Worm (Caenorhabditis elegans) whole organism, young adult: ENCODE data around the gene Y45G12B.3.

Experiments used
- F57A8.1 ChIP-seq: fragments of 200-800 bp; sonication (Bioruptor generic); optimal IDR thresholded peaks from 2 replicates; lab custom pipeline; 2018; ENCODE audit warnings: mild to moderate bottlenecking, missing genetic modification characterization, moderate library complexity, missing compliant biosample characterization
- T26A5.8 ChIP-seq: sonication (generic microtip); optimal IDR thresholded peaks from 2 replicates; lab custom pipeline; 2016; ENCODE audit warnings: missing genetic modification characterization, missing compliant biosample characterization
- ama-1 ChIP-seq, 3 experiments: fragments of 150-350 bp in 1 of 3; sonication (generic microtip) in 2 of 3; optimal IDR thresholded peaks; 2 replicates each; lab custom pipeline; 2014 to 2018; ENCODE audit warnings: missing biosample characterization in 2 of 3, missing genetic modification characterization in 2 of 3, missing genetic modification reagents in 2 of 3
- ceh-100 ChIP-seq: fragments of 200-800 bp; sonication (Bioruptor generic); IDR thresholded peaks from 2 replicates; pipeline ENCODE4 v1.3.6; 2022; ENCODE audit warnings: missing genetic modification reagents, missing genetic modification characterization, missing compliant biosample characterization
- efl-1 ChIP-seq: fragments of 150-350 bp; optimal IDR thresholded peaks from 2 replicates; lab custom pipeline; 2014; ENCODE audit warnings: missing biosample characterization, missing genetic modification reagents, missing genetic modification characterization
- let-526 ChIP-seq: fragments of 200-800 bp; sonication (Bioruptor generic); IDR thresholded peaks from 2 replicates; pipeline ENCODE4 v1.3.6; 2022; ENCODE audit warnings: missing genetic modification reagents, missing genetic modification characterization, missing compliant biosample characterization
- lin-40 ChIP-seq: sonication (generic microtip); optimal IDR thresholded peaks from 2 replicates; lab custom pipeline; 2016; ENCODE audit warnings: missing genetic modification characterization, mild to moderate bottlenecking, missing compliant biosample characterization, missing genotype, missing genetic modification reagents
- lsl-1 ChIP-seq: fragments of 200-800 bp; sonication (Bioruptor generic); optimal IDR thresholded peaks from 2 replicates; lab custom pipeline; 2018; ENCODE audit warnings: mild to moderate bottlenecking, missing genetic modification characterization, moderate library complexity, missing compliant biosample characterization
- madf-10 ChIP-seq: sonication (generic microtip); optimal IDR thresholded peaks from 2 replicates; lab custom pipeline; 2016; ENCODE audit warnings: mild to moderate bottlenecking, missing genetic modification characterization, missing compliant biosample characterization
- madf-8 ChIP-seq: fragments of 200-800 bp; sonication (Bioruptor generic); conservative IDR thresholded peaks from 2 replicates; pipeline ENCODE4 v1.3.6; 2022; ENCODE audit warnings: missing genetic modification reagents, missing genetic modification characterization, missing compliant biosample characterization
- nhr-80 ChIP-seq: sonication (generic microtip); optimal IDR thresholded peaks from 2 replicates; lab custom pipeline; 2016; ENCODE audit warnings: missing genetic modification characterization, missing compliant biosample characterization
- tlf-1 ChIP-seq: fragments of 200-800 bp; sonication (Bioruptor generic); optimal IDR thresholded peaks from 2 replicates; lab custom pipeline; 2018; ENCODE audit warnings: mild to moderate bottlenecking, missing genetic modification characterization, missing compliant biosample characterization
- unc-62 ChIP-seq: fragments of 150-350 bp; optimal IDR thresholded peaks from 2 replicates; lab custom pipeline; 2014; ENCODE audit warnings: missing biosample characterization, missing genetic modification reagents, missing genetic modification characterization

DNA sequence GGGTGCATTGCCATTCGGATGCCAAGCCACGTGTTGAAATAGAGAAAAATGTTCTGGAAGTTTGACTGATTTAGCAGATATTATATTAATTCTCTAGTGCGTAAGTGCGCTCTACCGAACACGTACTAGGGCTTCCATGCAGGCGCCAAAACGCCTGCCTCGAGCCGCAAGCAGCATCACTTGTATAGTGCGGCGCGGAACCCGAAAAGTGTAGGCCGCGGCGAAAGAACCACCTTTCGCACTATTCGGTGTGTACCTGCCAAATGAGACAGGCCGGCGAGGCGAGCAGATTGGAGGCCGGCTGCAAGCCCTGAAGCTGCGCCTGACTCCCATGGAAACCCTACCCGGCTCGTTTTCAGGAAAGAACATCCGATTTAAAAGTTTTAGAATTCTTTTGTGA is 43.6 kb upstream of the Y45G12B.3 start:
- no peak for TF ChIP-seq madf-10 (tag; lab: Kevin White, UChicago)
- no peak for TF ChIP-seq let-526 (GFP tag; lab: Robert Waterston, UW)
- no peak for TF ChIP-seq T26A5.8 (tag; lab: Kevin White, UChicago)
- no peak for TF ChIP-seq unc-62 (GFP tag; lab: Kevin White, UChicago)
- no peak for TF ChIP-seq F57A8.1 (GFP tag; lab: Kevin White, UChicago)
- peak; percentile 6 for TF ChIP-seq lsl-1 (GFP tag; lab: Kevin White, UChicago)
- TF ChIP-seq lin-40 (tag; lab: Kevin White, UChicago), result no peak
- no peak for TF ChIP-seq ama-1 (optimal IDR thresholded peaks at IDR 0.05; lab: Kevin White, UChicago)
- no peak for TF ChIP-seq ama-1 (GFP tag; optimal IDR thresholded peaks at IDR 0.05; lab: Kevin White, UChicago)
- TF ChIP-seq madf-8 (GFP tag; lab: Robert Waterston, UW), result no peak
- TF ChIP-seq efl-1 (GFP tag; lab: Kevin White, UChicago), result no peak
- TF ChIP-seq ceh-100 (GFP tag; lab: Robert Waterston, UW), result no peak
- no peak for TF ChIP-seq nhr-80
- no peak for TF ChIP-seq tlf-1 (GFP tag; lab: Kevin White, UChicago)
